Worm (Caenorhabditis elegans) whole organism, mixed stage, embryonic: ENCODE data around the gene str-206.

ENCODE experiments used
- lsy-2 ChIP-seq: fragments of 150-350 bp; optimal IDR thresholded peaks from 2 replicates; lab custom pipeline; 2014; ENCODE audit warnings: missing biosample characterization, missing genetic modification characterization
- pha-4 ChIP-seq: fragments of 150-350 bp; optimal IDR thresholded peaks from 2 replicates; lab custom pipeline; 2018; ENCODE audit warnings: missing biosample characterization, missing genetic modification reagents, missing genetic modification characterization
- unc-120 ChIP-seq: sonication (generic microtip); optimal IDR thresholded peaks from 2 replicates; lab custom pipeline; 2017; ENCODE audit warnings: missing genetic modification characterization, missing compliant biosample characterization; ENCODE audit not compliant: poor library complexity, severe bottlenecking
- unc-62 ChIP-seq: fragments of 150-350 bp; optimal IDR thresholded peaks from 2 replicates; lab custom pipeline; 2014; ENCODE audit warnings: missing biosample characterization, missing genetic modification reagents, missing genetic modification characterization

DNA sequence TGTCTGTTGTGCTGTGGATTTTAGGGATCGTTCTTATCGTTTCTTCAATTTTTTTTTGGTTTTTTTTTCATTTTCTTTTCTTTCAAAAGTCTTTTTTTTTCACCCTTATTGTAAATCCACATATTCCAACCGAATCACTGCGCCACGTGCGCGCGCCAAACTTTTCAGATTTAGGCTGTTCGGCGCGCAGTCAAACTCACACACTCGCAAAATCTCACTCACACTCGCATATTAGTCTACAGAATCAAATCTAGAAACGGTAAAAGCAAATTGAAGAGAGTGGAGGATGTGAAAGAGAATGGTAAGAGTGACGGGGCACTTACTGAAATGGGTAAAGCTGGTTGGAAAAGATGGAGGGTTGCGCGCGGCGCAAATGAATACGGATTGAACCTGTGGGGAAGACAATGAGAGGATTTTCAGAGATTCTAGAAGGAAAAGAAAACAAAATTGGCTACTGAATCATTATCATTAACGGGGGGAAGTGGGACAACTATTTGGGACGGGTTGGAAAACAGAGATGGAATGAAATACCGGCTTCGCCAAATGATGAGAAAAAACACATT is 4.3 kb downstream of the str-206 start:
- TF ChIP-seq pha-4 (tag; lab: Kevin White, UChicago) (no peak), unc-62 (GFP tag; lab: Kevin White, UChicago) (no peak), lsy-2 (tag; lab: Kevin White, UChicago) (no peak), unc-120 (tag; lab: Kevin White, UChicago) (no peak)
